Worm (Caenorhabditis elegans): Measurements from ENCODE around the gene unc-42.

DNA sequence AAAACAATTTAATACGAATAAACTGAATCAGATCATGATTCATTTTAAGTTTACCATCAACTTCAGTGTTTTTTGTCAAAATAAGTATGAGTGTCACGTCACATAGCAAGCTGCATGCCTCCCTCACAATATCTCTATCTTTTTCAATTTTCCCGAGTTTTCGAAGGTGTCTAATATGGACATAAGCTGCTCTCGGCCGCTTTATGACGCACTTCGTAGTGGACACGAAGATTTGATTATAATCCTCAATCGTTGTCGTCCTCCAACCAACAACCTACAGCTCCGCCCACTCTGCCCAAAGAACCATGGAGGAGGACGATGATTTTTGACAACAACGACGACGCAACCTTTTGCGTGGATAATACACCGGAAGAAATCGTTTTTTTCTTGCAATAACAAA lies 26.8 kb upstream of the unc-42 start:
- TF ChIP-seq isw-1 (GFP tag; IDR thresholded peaks at IDR 0.05) (no peak), unc-62 (GFP tag; optimal IDR thresholded peaks at IDR 0.05) (no peak), fkh-10 (GFP tag; optimal IDR thresholded peaks at IDR 0.05) (peak; percentile 24), fos-1 (tag; optimal IDR thresholded peaks at IDR 0.05) (no peak), F16B12.6 (tag; optimal IDR thresholded peaks at IDR 0.05) (no peak), alr-1 (tag; optimal IDR thresholded peaks at IDR 0.05; ENCODE audit: borderline replicate concordance) (no peak), nhr-71 (tag; optimal IDR thresholded peaks at IDR 0.05) (no peak), elt-3 (tag; optimal IDR thresholded peaks at IDR 0.05) (no peak), pag-3 (tag; optimal IDR thresholded peaks at IDR 0.05; ENCODE audit: borderline replicate concordance, insufficient read depth) (no peak), zip-4 (GFP tag; optimal IDR thresholded peaks at IDR 0.05) (no peak), mep-1 (tag; optimal IDR thresholded peaks at IDR 0.05) (no peak), snu-23 (GFP tag; optimal IDR thresholded peaks at IDR 0.05) (no peak), nhr-237 (tag; optimal IDR thresholded peaks at IDR 0.05) (no peak)
